Fruit fly (Drosophila melanogaster) Kc167 (cell line): ENCODE results near the gene Jhbp1.

Experiments used
- Sin3A ChIP-seq: fragments of >200 bp; optimal IDR thresholded peaks from 2 replicates; lab custom pipeline; 2018; ENCODE audit warnings: missing external identifiers
- h ChIP-seq: fragments of >200 bp; optimal IDR thresholded peaks from 3 replicates; lab custom pipeline; 2018; ENCODE audit warnings: missing external identifiers
- psq ChIP-seq: fragments of >200 bp; optimal IDR thresholded peaks from 2 replicates; lab custom pipeline; 2017; ENCODE audit warnings: missing external identifiers
- ttk ChIP-seq: sonication (Bioruptor generic); optimal IDR thresholded peaks from 2 replicates; lab custom pipeline; 2017; ENCODE audit warnings: missing external identifiers

- TF ChIP-seq psq (lab: Kevin White, UChicago) (no peak), ttk (lab: Kevin White, UChicago) (no peak), Sin3A (lab: Kevin White, UChicago) (no peak), h (lab: Kevin White, UChicago) (no peak)
These were observed 5.1 kb upstream of the Jhbp1 start for dm6 chr3R:4960107-4960506.
